Fruit fly (Drosophila melanogaster): Measurements from ENCODE around the gene CG18809.
A peak's percentile ranks its signal among the peaks of the same experiment; 100 is the strongest.

Gene CG18809

DNA sequence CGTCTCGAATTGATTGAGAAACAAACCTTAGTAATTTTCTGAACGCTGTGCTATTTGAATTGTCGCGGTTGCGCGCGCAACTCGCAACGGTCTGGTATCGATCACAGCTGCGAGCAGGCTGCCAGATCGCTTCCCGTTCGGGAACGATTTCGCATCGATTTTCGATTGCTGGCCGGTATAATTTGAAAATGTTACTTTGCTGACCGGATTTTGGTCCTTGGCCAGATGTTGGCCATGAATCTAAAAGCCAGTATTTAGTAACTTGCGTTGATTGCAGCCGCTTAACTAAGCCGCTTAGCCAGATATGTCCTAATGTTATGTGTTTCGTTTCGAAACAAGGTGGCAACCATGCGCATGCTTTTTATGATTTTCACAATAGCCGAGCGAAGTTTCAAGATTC, 4.4 kb upstream of the CG18809 start (continued):
- no peak for TF ChIP-seq CG7368 (GFP tag; optimal IDR thresholded peaks at IDR 0.05)
- TF ChIP-seq CG6854 (GFP tag; optimal IDR thresholded peaks at IDR 0.05), result no peak
- no peak for TF ChIP-seq CG3919 (GFP tag; optimal IDR thresholded peaks at IDR 0.05)
- TF ChIP-seq salr (GFP tag; optimal IDR thresholded peaks at IDR 0.05), result no peak
- peak; percentile 24 for TF ChIP-seq CG31627 (GFP tag; optimal IDR thresholded peaks at IDR 0.05)
- TF ChIP-seq svp (GFP tag), result peak; percentile 36
- TF ChIP-seq Eip75B (GFP tag; optimal IDR thresholded peaks at IDR 0.05), result no peak
- peak; percentile 3 for TF ChIP-seq Sox14 (GFP tag; optimal IDR thresholded peaks at IDR 0.05)
- TF ChIP-seq pdm3 (GFP tag; optimal IDR thresholded peaks at IDR 0.05), result no peak
- no peak for TF ChIP-seq CG1621 (tag; optimal IDR thresholded peaks at IDR 0.05)
- TF ChIP-seq lz (GFP tag; optimal IDR thresholded peaks at IDR 0.05), result peak; percentile 8
- TF ChIP-seq Gug (GFP tag; IDR thresholded peaks at IDR 0.05), result no peak

DNA sequence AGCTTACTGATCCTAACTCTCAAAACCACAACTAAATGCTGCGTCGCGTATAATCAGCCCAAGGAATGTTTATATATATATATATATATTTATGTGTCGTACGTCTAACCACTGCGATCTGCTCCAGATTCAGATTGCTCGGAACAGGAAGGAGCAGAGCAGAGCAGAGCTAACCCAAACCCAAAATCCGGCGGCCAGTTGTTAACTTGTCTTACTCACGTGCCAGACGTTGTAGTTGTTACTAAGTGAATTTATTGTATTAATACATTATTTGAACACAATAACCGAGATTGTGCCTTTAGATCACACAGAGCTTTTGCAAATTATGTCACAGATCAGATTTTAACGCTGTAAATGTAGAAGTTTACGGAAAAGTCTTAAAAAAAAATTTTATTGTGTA, 3.9 kb upstream of the CG18809 start, which contains the start of gene Alr:
TSS of gene Alr (plus strand) at position 301 of the 400 bp plus-strand sequence.
- TF ChIP-seq CG11762 (GFP tag; optimal IDR thresholded peaks at IDR 0.05; ENCODE audit: insufficient read depth) (no peak), Sox14 (GFP tag; optimal IDR thresholded peaks at IDR 0.05) (no peak), CG15336 (GFP tag; IDR thresholded peaks at IDR 0.05) (no peak), CG6792 (GFP tag; optimal IDR thresholded peaks at IDR 0.05) (no peak), Eip75B (GFP tag; optimal IDR thresholded peaks at IDR 0.05) (no peak), Eip78C (GFP tag) (no peak)

DNA sequence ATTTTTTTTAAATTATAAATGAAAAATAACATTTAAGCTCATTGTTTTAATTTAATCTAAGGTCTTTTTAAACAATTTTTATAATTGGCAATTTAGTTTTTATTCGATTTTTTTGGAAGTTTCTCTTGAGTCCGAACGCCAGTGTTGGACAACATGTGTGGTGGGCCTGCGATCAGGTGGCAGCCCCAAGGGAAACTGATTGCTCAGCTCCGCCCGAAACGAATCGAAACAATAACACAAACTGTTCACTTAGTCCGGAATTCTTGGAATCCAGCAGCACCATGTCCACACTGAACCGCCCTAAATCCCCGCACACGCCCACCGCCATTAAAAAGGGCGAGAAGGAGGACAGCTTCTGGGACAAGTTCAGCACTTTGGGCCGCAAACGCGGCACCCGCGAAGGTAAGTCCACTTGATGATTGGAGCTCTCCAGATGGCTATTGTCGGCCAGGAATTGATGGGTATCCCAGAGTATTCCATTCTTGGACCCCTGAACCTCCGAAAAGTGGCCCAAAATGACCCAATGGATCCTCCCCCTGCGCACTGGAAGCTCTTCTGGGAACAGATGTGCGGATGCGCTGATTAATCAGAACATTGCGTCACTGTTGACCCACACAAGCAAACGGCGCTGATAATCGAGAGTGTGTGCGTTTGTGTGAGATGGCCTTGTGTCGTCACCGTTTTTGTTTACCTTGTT, 1.9 kb upstream of the CG18809 start, which contains the start of gene parvin:
TSS of gene parvin (plus strand) at position 134 of the 697 bp plus-strand sequence.
- peak; percentile 66 for TF ChIP-seq vri (GFP tag; optimal IDR thresholded peaks at IDR 0.05)
- peak; percentile 76 for TF ChIP-seq achi (GFP tag; optimal IDR thresholded peaks at IDR 0.05)
- TF ChIP-seq Gug (GFP tag; IDR thresholded peaks at IDR 0.05), result no peak
- TF ChIP-seq Eip78C (GFP tag), result peak; percentile 56

DNA sequence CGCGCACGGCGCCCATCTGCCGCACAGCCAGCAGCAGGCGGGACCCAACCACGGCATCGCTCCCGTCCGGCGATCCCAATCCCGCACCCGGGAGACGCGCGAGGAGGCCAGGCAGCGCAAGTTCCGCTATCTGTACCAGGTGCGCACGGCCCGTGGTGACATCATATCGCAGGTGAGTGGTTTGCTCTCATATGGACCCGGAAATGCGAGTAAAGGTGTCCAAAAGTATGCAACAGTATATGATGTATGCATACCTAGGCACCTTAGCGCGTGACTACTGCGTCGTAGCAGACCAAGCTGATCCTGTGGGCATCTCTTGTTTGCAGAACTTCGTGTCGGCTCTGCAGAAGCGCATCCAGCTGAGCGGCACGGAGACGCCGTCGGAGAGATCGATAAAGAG, 6.3 kb downstream of the CG18809 start:
- TF ChIP-seq vri (GFP tag; optimal IDR thresholded peaks at IDR 0.05) (no peak), CG6854 (GFP tag; optimal IDR thresholded peaks at IDR 0.05) (no peak)

DNA sequence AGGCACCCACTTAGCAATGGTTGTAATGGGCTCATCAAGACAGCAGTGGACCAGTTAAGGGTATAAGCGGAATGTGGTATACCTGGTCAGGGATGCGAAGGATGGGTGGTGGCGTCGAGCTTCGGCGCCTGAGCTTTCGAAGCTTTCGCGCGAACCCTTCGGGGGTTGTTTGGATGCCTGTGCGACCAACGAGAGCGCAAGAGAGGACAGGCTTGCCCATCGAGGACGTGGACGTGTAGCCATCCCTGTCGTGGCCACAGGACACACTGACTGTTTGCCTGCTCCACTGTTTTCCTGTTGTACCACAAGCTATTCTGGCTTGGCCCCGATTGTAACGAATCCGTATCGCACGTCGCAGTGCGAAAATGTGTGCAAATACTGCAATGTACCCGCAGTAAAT, 8.9 kb downstream of the CG18809 start, which contains the start of gene CG14234:
TSS of gene CG14234 (plus strand) at position 301 of the 400 bp plus-strand sequence.
- TF ChIP-seq CG31627 (GFP tag; optimal IDR thresholded peaks at IDR 0.05), result no peak
- TF ChIP-seq dac (GFP tag; optimal IDR thresholded peaks at IDR 0.05), result no peak
- TF ChIP-seq Hr4 (GFP tag; optimal IDR thresholded peaks at IDR 0.05), result no peak
- TF ChIP-seq spab (GFP tag; optimal IDR thresholded peaks at IDR 0.05), result no peak
- no peak for TF ChIP-seq Hr38 (GFP tag; optimal IDR thresholded peaks at IDR 0.05)

DNA sequence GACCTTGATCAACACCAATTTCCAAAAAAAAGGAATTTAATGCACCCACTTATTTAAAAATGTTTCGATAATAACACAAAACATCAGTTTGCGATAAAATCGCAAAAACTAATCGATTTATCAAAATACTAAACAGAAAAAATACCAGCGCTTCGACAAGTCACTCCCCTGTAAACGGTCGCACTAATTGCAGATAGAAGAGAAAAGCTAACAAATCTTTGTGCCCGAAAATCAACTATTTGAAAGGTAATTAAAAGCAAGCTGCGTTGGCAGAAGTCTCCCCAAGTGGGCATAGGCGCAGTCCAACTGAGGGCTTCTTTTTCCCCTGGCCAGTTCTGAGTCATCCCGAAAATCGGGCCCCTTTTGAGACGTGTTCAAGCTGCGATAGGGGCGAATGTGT, 13.3 kb downstream of the CG18809 start, which contains the start of gene AP-1-2beta:
TSS of gene AP-1-2beta (plus strand) at position 161 of the 400 bp plus-strand sequence.
- TF ChIP-seq dsx (GFP tag; optimal IDR thresholded peaks at IDR 0.05; ENCODE audit: poor library complexity, severe bottlenecking) (no peak), Hr38 (GFP tag; optimal IDR thresholded peaks at IDR 0.05) (no peak), Ets96B (tag; optimal IDR thresholded peaks at IDR 0.05) (no peak), pdm3 (GFP tag; optimal IDR thresholded peaks at IDR 0.05) (no peak), Sox14 (GFP tag; optimal IDR thresholded peaks at IDR 0.05) (no peak), Sox15 (GFP tag; optimal IDR thresholded peaks at IDR 0.05) (no peak), CG32006 (GFP tag; optimal IDR thresholded peaks at IDR 0.05) (no peak), CG3919 (GFP tag; optimal IDR thresholded peaks at IDR 0.05) (no peak), CG1621 (tag; optimal IDR thresholded peaks at IDR 0.05) (no peak), topi (GFP tag; optimal IDR thresholded peaks at IDR 0.05) (no peak), CG3032 (tag; optimal IDR thresholded peaks at IDR 0.05) (no peak)

All from whole organism, prepupa.